Fruit fly (Drosophila melanogaster): ENCODE results near the gene CG42342.

The CG42342 gene

dm6 chr3R:16502595-16503305 is at the start of gene CG42342:
Gene CG42342 (plus strand): TSS chr3R:16502770.
- TF ChIP-seq Dif (GFP tag; optimal IDR thresholded peaks at IDR 0.05; ENCODE audit: partially characterized antibody) (no peak), psq (GFP tag; optimal IDR thresholded peaks at IDR 0.05) (peak; percentile 60), Vsx2 (GFP tag; optimal IDR thresholded peaks at IDR 0.05; ENCODE audit: partially characterized antibody) (peak; percentile 10)

dm6 chr3R:16452954-16453587 is 49.5 kb upstream of the CG42342 start:
- TF ChIP-seq Dif (GFP tag; optimal IDR thresholded peaks at IDR 0.05; ENCODE audit: partially characterized antibody) (peak; percentile 67), Hnf4 (GFP tag; optimal IDR thresholded peaks at IDR 0.05) (no peak), foxo (GFP tag; optimal IDR thresholded peaks at IDR 0.05) (no peak), CG32264 (GFP tag; optimal IDR thresholded peaks at IDR 0.05) (no peak), usp (GFP tag; optimal IDR thresholded peaks at IDR 0.05) (no peak), ey (GFP tag; optimal IDR thresholded peaks at IDR 0.05) (no peak), Sp1 (GFP tag; optimal IDR thresholded peaks at IDR 0.05) (no peak), dl (GFP tag; optimal IDR thresholded peaks at IDR 0.05; ENCODE audit: insufficient read depth in 1 of 2, partially characterized antibody in 2 of 2) (peak; percentile 13 to 50), sage (GFP tag; optimal IDR thresholded peaks at IDR 0.05) (no peak), psq (GFP tag; optimal IDR thresholded peaks at IDR 0.05) (peak; percentile 15), dmrt93B (GFP tag; optimal IDR thresholded peaks at IDR 0.05) (no peak), Jra (GFP tag; optimal IDR thresholded peaks at IDR 0.05) (peak; percentile 90), N (GFP tag; optimal IDR thresholded peaks at IDR 0.05) (peak; percentile 36), Rel (GFP tag; optimal IDR thresholded peaks at IDR 0.05) (no peak), Rel (tag; optimal IDR thresholded peaks at IDR 0.05) (peak; percentile 52)

- TF ChIP-seq Hr83 (GFP tag; optimal IDR thresholded peaks at IDR 0.05; ENCODE audit: poor library complexity, severe bottlenecking) (peak; percentile 58), Rel (GFP tag; optimal IDR thresholded peaks at IDR 0.05) (no peak), Rel (tag; optimal IDR thresholded peaks at IDR 0.05) (peak; percentile 8), Vsx2 (GFP tag; optimal IDR thresholded peaks at IDR 0.05; ENCODE audit: partially characterized antibody) (peak; percentile 48), woc (GFP tag; optimal IDR thresholded peaks at IDR 0.05) (no peak)
Measured at dm6 chr3R:16453597-16453996, 49.0 kb upstream of the CG42342 start, which contains the start of gene Pak3. Gene Pak3 (minus strand): TSS chr3R:16453821.

dm6 chr3R:16454192-16454591 is 48.4 kb upstream of the CG42342 start, which contains the start of gene CG10405:
Gene CG10405 (plus strand): TSS chr3R:16454492.
- TF ChIP-seq sv (GFP tag; optimal IDR thresholded peaks at IDR 0.05): no peak
- no peak for TF ChIP-seq Rel (GFP tag; optimal IDR thresholded peaks at IDR 0.05)
- no peak for TF ChIP-seq Rel (tag; optimal IDR thresholded peaks at IDR 0.05)
- TF ChIP-seq brk (GFP tag; optimal IDR thresholded peaks at IDR 0.05): no peak
- TF ChIP-seq CG9705 (GFP tag; optimal IDR thresholded peaks at IDR 0.05): no peak
- no peak for TF ChIP-seq CG32264 (GFP tag; optimal IDR thresholded peaks at IDR 0.05)
- no peak for TF ChIP-seq br (GFP tag; optimal IDR thresholded peaks at IDR 0.05)
- no peak for TF ChIP-seq Hnf4 (GFP tag; optimal IDR thresholded peaks at IDR 0.05)
- TF ChIP-seq Dif (GFP tag; optimal IDR thresholded peaks at IDR 0.05; ENCODE audit: partially characterized antibody): no peak
- no peak for TF ChIP-seq Dfd (GFP tag; optimal IDR thresholded peaks at IDR 0.05)
- TF ChIP-seq h (GFP tag; optimal IDR thresholded peaks at IDR 0.05): no peak
- TF ChIP-seq Abd-B (GFP tag; optimal IDR thresholded peaks at IDR 0.05): no peak
- TF ChIP-seq dsf (GFP tag; optimal IDR thresholded peaks at IDR 0.05; ENCODE audit: borderline replicate concordance): no peak
- TF ChIP-seq tai (GFP tag; optimal IDR thresholded peaks at IDR 0.05): no peak
- no peak for TF ChIP-seq Vsx2 (GFP tag; optimal IDR thresholded peaks at IDR 0.05; ENCODE audit: partially characterized antibody)
- TF ChIP-seq Jra (GFP tag; optimal IDR thresholded peaks at IDR 0.05): no peak
- no peak for TF ChIP-seq ey (GFP tag; optimal IDR thresholded peaks at IDR 0.05)

dm6 chr3R:16455875-16456274 is 46.7 kb upstream of the CG42342 start, which contains the start of gene CG14883:
Gene CG14883 (plus strand): TSS chr3R:16456052.
- no peak for TF ChIP-seq woc (GFP tag; optimal IDR thresholded peaks at IDR 0.05)
- no peak for TF ChIP-seq Mio (GFP tag; optimal IDR thresholded peaks at IDR 0.05)
- TF ChIP-seq CG32264 (GFP tag; optimal IDR thresholded peaks at IDR 0.05): no peak
- TF ChIP-seq Hr83 (GFP tag; optimal IDR thresholded peaks at IDR 0.05; ENCODE audit: poor library complexity, severe bottlenecking): no peak
- TF ChIP-seq Dif (GFP tag; optimal IDR thresholded peaks at IDR 0.05; ENCODE audit: partially characterized antibody): no peak
- no peak for TF ChIP-seq rgr (GFP tag; optimal IDR thresholded peaks at IDR 0.05)

Data from whole organism, wandering third instar larva.